Fruit fly (Drosophila melanogaster): ENCODE measurements around the gene CG17784.

The CG17784 gene

dm6 chr3R:24359957-24360356 is 4.8 kb downstream of the CG17784 start, which contains the start of gene CG18528:
CG18528 (minus strand) TSS chr3R:24360144.
- no peak for TF ChIP-seq HLH106 (tag; optimal IDR thresholded peaks at IDR 0.05)
- peak; percentile 57 for TF ChIP-seq Myc (optimal IDR thresholded peaks at IDR 0.05)
- no peak for TF ChIP-seq Dfd (GFP tag; optimal IDR thresholded peaks at IDR 0.05)
- TF ChIP-seq Rel (GFP tag; optimal IDR thresholded peaks at IDR 0.05), result no peak
- TF ChIP-seq Rel (tag; optimal IDR thresholded peaks at IDR 0.05), result no peak
- no peak for TF ChIP-seq pan (optimal IDR thresholded peaks at IDR 0.05)

dm6 chr3R:24357698-24358097 is 7.1 kb downstream of the CG17784 start, which contains the start of gene Golgin84:
Golgin84 (minus strand) TSS chr3R:24357938.
- TF ChIP-seq brk (GFP tag; optimal IDR thresholded peaks at IDR 0.05) (no peak), Rel (GFP tag; optimal IDR thresholded peaks at IDR 0.05) (no peak), Rel (tag; optimal IDR thresholded peaks at IDR 0.05) (no peak), tai (GFP tag; optimal IDR thresholded peaks at IDR 0.05) (no peak), jim (GFP tag; optimal IDR thresholded peaks at IDR 0.05) (no peak), h (GFP tag; optimal IDR thresholded peaks at IDR 0.05) (no peak), Abd-B (GFP tag; optimal IDR thresholded peaks at IDR 0.05) (no peak), dsf (GFP tag; optimal IDR thresholded peaks at IDR 0.05; ENCODE audit: borderline replicate concordance) (no peak), woc (GFP tag; optimal IDR thresholded peaks at IDR 0.05) (no peak), CG32264 (GFP tag; optimal IDR thresholded peaks at IDR 0.05) (no peak), sage (GFP tag; optimal IDR thresholded peaks at IDR 0.05) (no peak), psq (GFP tag; optimal IDR thresholded peaks at IDR 0.05) (no peak)

- no peak for TF ChIP-seq Hr83 (GFP tag; optimal IDR thresholded peaks at IDR 0.05; ENCODE audit: poor library complexity, severe bottlenecking)
- no peak for TF ChIP-seq dmrt93B (GFP tag; optimal IDR thresholded peaks at IDR 0.05)
- no peak for TF ChIP-seq br (GFP tag; optimal IDR thresholded peaks at IDR 0.05)
- TF ChIP-seq N (GFP tag; optimal IDR thresholded peaks at IDR 0.05), result no peak
- no peak for TF ChIP-seq OdsH (GFP tag; optimal IDR thresholded peaks at IDR 0.05)
- TF ChIP-seq sage (GFP tag; optimal IDR thresholded peaks at IDR 0.05), result no peak
- TF ChIP-seq Dfd (GFP tag; optimal IDR thresholded peaks at IDR 0.05), result no peak
These were observed 11.3 kb downstream of the CG17784 start for dm6 chr3R:24353448-24353847.

- TF ChIP-seq Abd-B (GFP tag; optimal IDR thresholded peaks at IDR 0.05) (no peak), Rel (GFP tag; optimal IDR thresholded peaks at IDR 0.05) (no peak), Rel (tag; optimal IDR thresholded peaks at IDR 0.05) (no peak), HLH106 (tag; optimal IDR thresholded peaks at IDR 0.05) (no peak), tai (GFP tag; optimal IDR thresholded peaks at IDR 0.05) (no peak), Dif (GFP tag; optimal IDR thresholded peaks at IDR 0.05; ENCODE audit: partially characterized antibody) (no peak), dl (GFP tag; optimal IDR thresholded peaks at IDR 0.05; ENCODE audit: insufficient read depth in 1 of 2, partially characterized antibody in 2 of 2) (no peak), ey (GFP tag; optimal IDR thresholded peaks at IDR 0.05) (peak; percentile 59), foxo (GFP tag; optimal IDR thresholded peaks at IDR 0.05) (no peak), Myc (optimal IDR thresholded peaks at IDR 0.05) (peak; percentile 87), CG9705 (GFP tag; optimal IDR thresholded peaks at IDR 0.05) (peak; percentile 45), sv (GFP tag; optimal IDR thresholded peaks at IDR 0.05) (peak; percentile 56), Dfd (GFP tag; optimal IDR thresholded peaks at IDR 0.05) (no peak), fru (GFP tag; optimal IDR thresholded peaks at IDR 0.05) (no peak), N (GFP tag; optimal IDR thresholded peaks at IDR 0.05) (no peak), Sp1 (GFP tag; optimal IDR thresholded peaks at IDR 0.05) (no peak), br (GFP tag; optimal IDR thresholded peaks at IDR 0.05) (no peak), lola (GFP tag; optimal IDR thresholded peaks at IDR 0.05) (no peak), usp (GFP tag; optimal IDR thresholded peaks at IDR 0.05) (no peak), Jra (GFP tag; optimal IDR thresholded peaks at IDR 0.05) (no peak), Vsx2 (GFP tag; optimal IDR thresholded peaks at IDR 0.05; ENCODE audit: partially characterized antibody) (no peak), jim (GFP tag; optimal IDR thresholded peaks at IDR 0.05) (no peak), sage (GFP tag; optimal IDR thresholded peaks at IDR 0.05) (no peak), OdsH (GFP tag; optimal IDR thresholded peaks at IDR 0.05) (no peak), brk (GFP tag; optimal IDR thresholded peaks at IDR 0.05) (no peak), dmrt93B (GFP tag; optimal IDR thresholded peaks at IDR 0.05) (no peak), psq (GFP tag; optimal IDR thresholded peaks at IDR 0.05) (peak; percentile 54), CG32264 (GFP tag; optimal IDR thresholded peaks at IDR 0.05) (peak; percentile 37), pan (optimal IDR thresholded peaks at IDR 0.05) (no peak), Hr83 (GFP tag; optimal IDR thresholded peaks at IDR 0.05; ENCODE audit: poor library complexity, severe bottlenecking) (no peak), Mio (GFP tag; optimal IDR thresholded peaks at IDR 0.05) (no peak)
These were observed 16.2 kb downstream of the CG17784 start, which contains the start of the genes CG5746 and CG6454 for dm6 chr3R:24348420-24349190. CG5746 (minus strand) TSS chr3R:24348791. CG6454 (plus strand) TSS chr3R:24349182.
